Fruit fly (Drosophila melanogaster): ENCODE measurements around the gene CG34367.

The CG34367 gene

DNA sequence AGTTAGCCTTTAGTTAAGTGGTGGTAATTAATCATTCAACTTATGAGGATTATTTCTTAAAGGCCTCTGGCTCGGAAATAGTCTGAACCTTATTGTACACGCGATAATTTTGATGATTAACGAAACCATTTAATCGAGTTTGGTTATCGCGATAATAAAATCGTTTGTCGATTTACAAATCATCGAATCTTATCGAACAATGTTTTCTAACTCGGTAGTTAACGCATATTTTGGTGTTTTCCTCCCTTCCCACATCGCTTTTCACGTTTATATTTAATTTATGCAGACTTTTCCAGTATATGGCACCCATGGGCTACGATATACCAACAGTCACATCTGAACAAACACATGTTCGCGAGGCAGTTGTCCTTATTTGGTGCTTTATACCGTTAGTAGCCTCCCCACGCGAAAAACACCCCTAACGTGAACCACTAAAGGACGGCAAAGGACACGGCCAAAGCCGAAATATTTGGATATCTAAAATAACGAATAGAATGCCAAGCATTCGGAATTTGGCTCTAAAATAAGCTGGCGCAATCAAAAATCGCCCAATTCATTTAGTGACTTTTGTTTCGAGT, 9.6 kb downstream of the CG34367 start, which contains the start of gene Frmd5 (continued):
- TF ChIP-seq Dll (GFP tag; IDR thresholded peaks at IDR 0.05; ENCODE audit: partially characterized antibody) (peak; percentile 66; the same call in 2 of the 4 replicates), CG6854 (GFP tag; optimal IDR thresholded peaks at IDR 0.05) (no peak), CG8388 (GFP tag; optimal IDR thresholded peaks at IDR 0.05) (peak; percentile 5), CG13287 (GFP tag; IDR thresholded peaks at IDR 0.05; ENCODE audit: partially characterized antibody) (peak; percentile 62), Dref (GFP tag; IDR thresholded peaks at IDR 0.05) (peak; percentile 34), Ravus (GFP tag; IDR thresholded peaks at IDR 0.05) (no peak), crp (GFP tag; optimal IDR thresholded peaks at IDR 0.05) (peak in 1 of 2 experiments; percentile 54), gfzf (GFP tag; optimal IDR thresholded peaks at IDR 0.05) (peak; percentile 46), CG3995 (GFP tag; optimal IDR thresholded peaks at IDR 0.05) (no peak), Ssrp (tag; optimal IDR thresholded peaks at IDR 0.05) (no peak), CG2875 (GFP tag; optimal IDR thresholded peaks at IDR 0.05) (no peak), knrl (GFP tag; IDR thresholded peaks at IDR 0.05; ENCODE audit: partially characterized antibody) (0 out of 3 replicates have a peak, but pooled peaks have one; percentile 25), chm (GFP tag; IDR thresholded peaks at IDR 0.05) (no peak)

DNA sequence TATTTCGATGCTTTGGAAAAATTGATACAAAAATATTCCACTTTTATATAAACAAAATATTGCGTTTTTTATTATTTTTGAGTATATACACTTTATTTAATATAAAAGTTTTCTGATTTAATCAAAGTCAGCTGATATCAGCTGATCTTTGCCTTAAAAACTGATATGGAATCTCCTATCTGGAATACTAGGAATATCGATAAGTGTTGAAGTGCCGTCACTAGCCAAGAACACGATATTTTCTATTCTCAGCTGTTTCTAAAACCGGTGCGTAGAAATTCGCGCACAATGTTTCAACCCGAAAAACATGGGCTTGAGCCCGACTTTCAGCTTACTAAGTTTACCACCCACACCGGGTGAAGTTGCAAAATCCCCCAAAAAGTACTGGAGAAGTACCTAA, 11.2 kb downstream of the CG34367 start, which contains the start of gene Sps2:
Sps2 (plus strand) TSS at position 124 of the 400 bp plus-strand sequence.
- TF ChIP-seq CG1603 (tag; optimal IDR thresholded peaks at IDR 0.05), result peak; percentile 35
- TF ChIP-seq CG32532 (GFP tag; IDR thresholded peaks at IDR 0.05), result peak; percentile 37; the same call in 1 of the 2 replicates
- no peak for TF ChIP-seq lab (GFP tag; optimal IDR thresholded peaks at IDR 0.05)
- no peak for TF ChIP-seq CG9817 (tag; optimal IDR thresholded peaks at IDR 0.05)
- TF ChIP-seq HmgZ (tag; optimal IDR thresholded peaks at IDR 0.05), result peak; percentile 23
- peak; percentile 82 for TF ChIP-seq Dll (GFP tag; IDR thresholded peaks at IDR 0.05; ENCODE audit: partially characterized antibody)
- peak; percentile 4 for TF ChIP-seq wek (GFP tag; optimal IDR thresholded peaks at IDR 0.05)
- peak; percentile 85 for TF ChIP-seq CG30020 (tag; optimal IDR thresholded peaks at IDR 0.05)
- TF ChIP-seq sug (tag; optimal IDR thresholded peaks at IDR 0.05), result peak; percentile 35
- TF ChIP-seq CG17829 (tag; optimal IDR thresholded peaks at IDR 0.05), result peak; percentile 42
- peak in 1 of 2 experiments; percentile 27 for TF ChIP-seq Pdp1 (GFP tag; optimal IDR thresholded peaks at IDR 0.05)
- TF ChIP-seq CG31441 (GFP tag; IDR thresholded peaks at IDR 0.05), result 0 out of 2 replicates have a peak, but pooled peaks have one; percentile 9
- no peak for TF ChIP-seq Neu2 (GFP tag; optimal IDR thresholded peaks at IDR 0.05; ENCODE audit: borderline replicate concordance)
- TF ChIP-seq dpn (GFP tag; optimal IDR thresholded peaks at IDR 0.05), result peak in 1 of 2 experiments; percentile 6
- peak; percentile 80 for TF ChIP-seq CG34224 (GFP tag; IDR thresholded peaks at IDR 0.05; ENCODE audit: partially characterized antibody)
- TF ChIP-seq stwl (tag; optimal IDR thresholded peaks at IDR 0.05), result peak; percentile 57
- TF ChIP-seq MESR4 (GFP tag; optimal IDR thresholded peaks at IDR 0.05), result peak; percentile 10
- TF ChIP-seq H2.0 (GFP tag; IDR thresholded peaks at IDR 0.05), result no peak
- TF ChIP-seq CG3995 (GFP tag; optimal IDR thresholded peaks at IDR 0.05), result no peak
- peak; percentile 84 for TF ChIP-seq Sry-δ (GFP tag; optimal IDR thresholded peaks at IDR 0.05)
- TF ChIP-seq CG14710 (tag; optimal IDR thresholded peaks at IDR 0.05), result peak; percentile 45
- TF ChIP-seq BEAF-32 (GFP tag; optimal IDR thresholded peaks at IDR 0.05), result peak; percentile 78
- TF ChIP-seq Nf-YC (tag; optimal IDR thresholded peaks at IDR 0.05), result peak; percentile 25
- TF ChIP-seq exex (tag; optimal IDR thresholded peaks at IDR 0.05), result no peak
- 0 out of 3 replicates have a peak, but pooled peaks have one; percentile 15 for TF ChIP-seq CG17361 (GFP tag; IDR thresholded peaks at IDR 0.05)
- TF ChIP-seq Dek (tag; optimal IDR thresholded peaks at IDR 0.05), result peak; percentile 17
- peak; percentile 33 for TF ChIP-seq CG9727 (GFP tag; optimal IDR thresholded peaks at IDR 0.05)
- TF ChIP-seq bbx (GFP tag; IDR thresholded peaks at IDR 0.05; ENCODE audit: partially characterized antibody), result peak; percentile 78
- peak; percentile 24 for TF ChIP-seq CG2116 (GFP tag; optimal IDR thresholded peaks at IDR 0.05)
- TF ChIP-seq CG34376 (GFP tag; optimal IDR thresholded peaks at IDR 0.05), result peak; percentile 52
- peak; percentile 12 for TF ChIP-seq gfzf (GFP tag; optimal IDR thresholded peaks at IDR 0.05)
- peak; percentile 82 to 96 for TF ChIP-seq crp (GFP tag; optimal IDR thresholded peaks at IDR 0.05)
- peak; percentile 75; the same call in 2 of the 3 replicates for TF ChIP-seq knrl (GFP tag; IDR thresholded peaks at IDR 0.05; ENCODE audit: partially characterized antibody)
- TF ChIP-seq CG2129 (GFP tag; IDR thresholded peaks at IDR 0.05; ENCODE audit: partially characterized antibody), result peak; percentile 70
- TF ChIP-seq CG13296 (GFP tag; optimal IDR thresholded peaks at IDR 0.05), result peak; percentile 18
- peak; percentile 18 for TF ChIP-seq Dp (GFP tag; optimal IDR thresholded peaks at IDR 0.05)
- TF ChIP-seq CG2120 (GFP tag; optimal IDR thresholded peaks at IDR 0.05), result peak; percentile 18

Measured in whole organism, embryonic.